Fruit fly (Drosophila melanogaster) whole organism, embryonic: ENCODE results near the gene CG8326.

Experiments used
- CG10209 ChIP-seq: fragments of 200-800 bp; sonication (Bioruptor generic); optimal IDR thresholded peaks from 3 replicates; lab custom pipeline; 2017; ENCODE audit warnings: missing biosample characterization, mild to moderate bottlenecking, missing genetic modification characterization, missing genetic modification reagents
- CG10565 ChIP-seq: fragments of 200-800 bp; sonication (Bioruptor generic); optimal IDR thresholded peaks from 3 replicates; lab custom pipeline; 2016; ENCODE audit warnings: missing biosample characterization, mild to moderate bottlenecking, missing genetic modification characterization
- CG11560 ChIP-seq: fragments of 200-800 bp; sonication (Bioruptor generic); IDR thresholded peaks from 3 replicates; pipeline ENCODE4 v1.3.6; 2022; ENCODE audit warnings: missing biosample characterization, missing genetic modification characterization
- CG12659 ChIP-seq: fragments of 200-800 bp; sonication (Bioruptor generic); optimal IDR thresholded peaks from 3 replicates; lab custom pipeline; 2017; ENCODE audit warnings: mild to moderate bottlenecking, missing biosample characterization, missing genetic modification reagents, missing genetic modification characterization
- CG13775 ChIP-seq: fragments of 200-800 bp; sonication (Bioruptor generic); optimal IDR thresholded peaks from 3 replicates; lab custom pipeline; 2017; ENCODE audit warnings: missing biosample characterization, mild to moderate bottlenecking, missing genetic modification characterization
- CG14441 ChIP-seq: fragments of 200-800 bp; sonication (Bioruptor generic); IDR thresholded peaks from 2 replicates; pipeline ENCODE4 v1.3.6; 2022; ENCODE audit warnings: missing biosample characterization, missing genetic modification characterization
- CG16815 ChIP-seq: fragments of 200-800 bp; sonication (Bioruptor generic); optimal IDR thresholded peaks from 3 replicates; lab custom pipeline; 2017; ENCODE audit warnings: missing biosample characterization, mild to moderate bottlenecking, missing genetic modification characterization
- CG17802 ChIP-seq: fragments of 200-800 bp; sonication (Bioruptor generic); optimal IDR thresholded peaks from 2 replicates; lab custom pipeline; 2018; ENCODE audit warnings: missing biosample characterization, mild to moderate bottlenecking, missing genetic modification characterization, moderate library complexity
- CG1832 ChIP-seq: fragments of 200-800 bp; sonication (Bioruptor generic); optimal IDR thresholded peaks from 2 replicates; lab custom pipeline; 2017; ENCODE audit warnings: missing biosample characterization, mild to moderate bottlenecking, missing genetic modification characterization, inconsistent platforms
- CG18619 ChIP-seq: fragments of 200-800 bp; sonication (Bioruptor generic); optimal IDR thresholded peaks from 3 replicates; lab custom pipeline; 2017; ENCODE audit warnings: missing biosample characterization, mild to moderate bottlenecking, missing genetic modification characterization
- CG31388 ChIP-seq: fragments of 200-800 bp; sonication (Bioruptor generic); optimal IDR thresholded peaks from 2 replicates; lab custom pipeline; 2016; ENCODE audit warnings: missing biosample characterization, missing genetic modification characterization
- CG31441 ChIP-seq: fragments of 200-800 bp; sonication (Bioruptor generic); IDR thresholded peaks from 2 replicates; pipeline ENCODE4 v1.3.6; 2022; ENCODE audit warnings: missing biosample characterization, missing genetic modification characterization
- CG34422 ChIP-seq: fragments of 200-800 bp; sonication (Bioruptor generic); IDR thresholded peaks from 3 replicates; pipeline ENCODE4 v1.3.6; 2022; ENCODE audit warnings: missing biosample characterization, missing genetic modification characterization
- CG6854 ChIP-seq: fragments of 200-800 bp; sonication (Bioruptor generic); optimal IDR thresholded peaks from 3 replicates; lab custom pipeline; 2017; ENCODE audit warnings: missing biosample characterization, mild to moderate bottlenecking, missing genetic modification characterization
- CG7786 ChIP-seq: fragments of 200-800 bp; sonication (Bioruptor generic); optimal IDR thresholded peaks from 2 replicates; lab custom pipeline; 2016; ENCODE audit warnings: missing biosample characterization, missing genetic modification characterization
- CG9817 ChIP-seq: fragments of 200-800 bp; sonication (Bioruptor generic); optimal IDR thresholded peaks from 2 replicates; lab custom pipeline; 2018; ENCODE audit warnings: missing biosample characterization, mild to moderate bottlenecking, missing genetic modification characterization, moderate library complexity
- Gsc ChIP-seq: fragments of 200-800 bp; sonication (Bioruptor generic); IDR thresholded peaks from 2 replicates; pipeline ENCODE4 v1.3.6; 2022; ENCODE audit warnings: missing biosample characterization, missing genetic modification characterization
- HHEX ChIP-seq: fragments of 200-800 bp; sonication (Bioruptor generic); optimal IDR thresholded peaks from 3 replicates; lab custom pipeline; 2017; ENCODE audit warnings: missing biosample characterization, mild to moderate bottlenecking, missing genetic modification characterization, missing genetic modification reagents
- Hmx ChIP-seq: fragments of 200-800 bp; sonication (Bioruptor generic); optimal IDR thresholded peaks from 2 replicates; lab custom pipeline; 2016; ENCODE audit warnings: missing biosample characterization, missing genetic modification characterization
- Hr3 ChIP-seq: fragments of 200-800 bp; sonication (Bioruptor generic); optimal IDR thresholded peaks from 3 replicates; lab custom pipeline; 2016; ENCODE audit warnings: missing biosample characterization, missing genetic modification characterization
- Hr39 ChIP-seq: fragments of >200 bp; optimal IDR thresholded peaks from 2 replicates; lab custom pipeline; 2017
- MESR4 ChIP-seq: fragments of 200-800 bp; sonication (Bioruptor generic); optimal IDR thresholded peaks from 2 replicates; lab custom pipeline; 2018; ENCODE audit warnings: missing biosample characterization, mild to moderate bottlenecking, missing genetic modification characterization, moderate library complexity
- Med ChIP-seq: fragments of 200-800 bp; sonication (Bioruptor generic); peaks from one replicate; lab custom pipeline; 2016; ENCODE audit warnings: missing biosample characterization, missing genetic modification characterization, mild to moderate bottlenecking, inconsistent platforms, moderate library complexity
- NFAT ChIP-seq: fragments of 200-800 bp; sonication (Bioruptor generic); IDR thresholded peaks from 2 replicates; pipeline ENCODE4 v1.3.6; 2022; ENCODE audit warnings: missing biosample characterization, missing genetic modification characterization
- Poxn ChIP-seq: fragments of 200-800 bp; sonication (Bioruptor generic); IDR thresholded peaks from 2 replicates; pipeline ENCODE4 v1.3.6; 2022; ENCODE audit warnings: missing biosample characterization, missing genetic modification characterization
- Six4 ChIP-seq: fragments of 200-800 bp; sonication (Bioruptor generic); optimal IDR thresholded peaks from 2 replicates; lab custom pipeline; 2016; ENCODE audit warnings: missing biosample characterization, missing genetic modification characterization
- aop ChIP-seq: fragments of 200-800 bp; sonication (Bioruptor generic); IDR thresholded peaks from 2 replicates; pipeline ENCODE4 v1.3.6; 2022; ENCODE audit warnings: missing biosample characterization, missing genetic modification characterization
- bowl ChIP-seq: fragments of 200-800 bp; sonication (Bioruptor generic); IDR thresholded peaks from 2 replicates; pipeline ENCODE4 v1.3.6; 2022; ENCODE audit warnings: missing biosample characterization, missing genetic modification characterization
- bsh ChIP-seq, 2 experiments: fragments of 200-800 bp; sonication (Bioruptor generic); optimal IDR thresholded peaks; 2 replicates each; lab custom pipeline; 2017 to 2018; ENCODE audit warnings: mild to moderate bottlenecking in 2 of 2, missing biosample characterization in 2 of 2, missing genetic modification characterization in 2 of 2, moderate library complexity in 1 of 2
- cas ChIP-seq: fragments of 200-800 bp; sonication (Bioruptor generic); IDR thresholded peaks from 2 replicates; pipeline ENCODE4 v1.3.6; 2022; ENCODE audit warnings: missing biosample characterization, missing genetic modification characterization
- cwo ChIP-seq: fragments of 200-800 bp; sonication (Bioruptor generic); optimal IDR thresholded peaks from 3 replicates; lab custom pipeline; 2017; ENCODE audit warnings: missing biosample characterization, missing genetic modification characterization, mild to moderate bottlenecking, moderate library complexity, missing genetic modification reagents
- dpn ChIP-seq, 2 experiments: fragments of 200-800 bp; sonication (Bioruptor generic); optimal IDR thresholded peaks; 3 replicates each; lab custom pipeline; 2016; ENCODE audit warnings: missing biosample characterization in 2 of 2, missing genetic modification characterization in 2 of 2
- fu2 ChIP-seq: fragments of 200-800 bp; sonication (Bioruptor generic); optimal IDR thresholded peaks from 2 replicates; lab custom pipeline; 2016; ENCODE audit warnings: missing biosample characterization, missing genetic modification characterization
- gce ChIP-seq: fragments of 200-800 bp; sonication (Bioruptor generic); IDR thresholded peaks from 3 replicates; pipeline ENCODE4 v1.3.6; 2022; ENCODE audit warnings: missing biosample characterization, missing genetic modification characterization
- gcm2 ChIP-seq: fragments of 200-800 bp; sonication (Bioruptor generic); optimal IDR thresholded peaks from 2 replicates; lab custom pipeline; 2016; ENCODE audit warnings: missing biosample characterization, missing genetic modification characterization
- her ChIP-seq: fragments of 200-800 bp; sonication (Bioruptor generic); optimal IDR thresholded peaks from 2 replicates; lab custom pipeline; 2016; ENCODE audit warnings: missing biosample characterization, missing genetic modification characterization
- jigr1 ChIP-seq: fragments of 200-800 bp; sonication (Bioruptor generic); IDR thresholded peaks from 3 replicates; pipeline ENCODE4 v1.3.6; 2022; ENCODE audit warnings: missing biosample characterization, missing genetic modification characterization
- jumu ChIP-seq: fragments of 200-800 bp; sonication (Bioruptor generic); optimal IDR thresholded peaks from 3 replicates; lab custom pipeline; 2016; ENCODE audit warnings: missing biosample characterization, missing genetic modification characterization
- lbe ChIP-seq: fragments of 200-800 bp; sonication (Bioruptor generic); optimal IDR thresholded peaks from 2 replicates; lab custom pipeline; 2016; ENCODE audit warnings: missing biosample characterization, mild to moderate bottlenecking, missing genetic modification characterization
- nerfin-1 ChIP-seq: fragments of 200-800 bp; sonication (Bioruptor generic); optimal IDR thresholded peaks from 3 replicates; lab custom pipeline; 2019; ENCODE audit warnings: missing biosample characterization, mild to moderate bottlenecking, missing genetic modification characterization, moderate library complexity
- nmo ChIP-seq: fragments of 200-800 bp; sonication (Bioruptor generic); optimal IDR thresholded peaks from 2 replicates; lab custom pipeline; 2018; ENCODE audit warnings: missing biosample characterization, mild to moderate bottlenecking, missing genetic modification characterization, moderate library complexity
- nom ChIP-seq: fragments of 200-800 bp; sonication (Bioruptor generic); optimal IDR thresholded peaks from 2 replicates; lab custom pipeline; 2017; ENCODE audit warnings: missing biosample characterization, missing genetic modification characterization, mild to moderate bottlenecking, moderate library complexity, missing genetic modification reagents
- odd ChIP-seq: fragments of 200-800 bp; sonication (Bioruptor generic); optimal IDR thresholded peaks from 2 replicates; lab custom pipeline; 2017; ENCODE audit warnings: missing biosample characterization, mild to moderate bottlenecking, missing genetic modification characterization
- otp ChIP-seq: fragments of 200-800 bp; sonication (Bioruptor generic); IDR thresholded peaks from 3 replicates; pipeline ENCODE4, ENCODE4 v1.3.6; 2022; ENCODE audit warnings: missing biosample characterization, missing genetic modification characterization
- peb ChIP-seq: fragments of 200-800 bp; sonication (Bioruptor generic); IDR thresholded peaks from 2 replicates; pipeline ENCODE4 v1.3.6; 2022; ENCODE audit warnings: missing biosample characterization, missing genetic modification characterization
- scrt ChIP-seq: fragments of 200-800 bp; sonication (Bioruptor generic); optimal IDR thresholded peaks from 2 replicates; lab custom pipeline; 2018; ENCODE audit warnings: missing biosample characterization, mild to moderate bottlenecking, missing genetic modification characterization, moderate library complexity
- sd ChIP-seq: fragments of 200-800 bp; sonication (Bioruptor generic); optimal IDR thresholded peaks from 3 replicates; lab custom pipeline; 2018; ENCODE audit warnings: missing biosample characterization, mild to moderate bottlenecking, missing genetic modification characterization, moderate library complexity
- sens ChIP-seq: fragments of 200-800 bp; sonication (Bioruptor generic); peaks from one replicate; lab custom pipeline; 2016; ENCODE audit warnings: missing biosample characterization, missing genetic modification characterization
- ttk ChIP-seq: fragments of 200-800 bp; sonication (Bioruptor generic); IDR thresholded peaks from 2 replicates; pipeline ENCODE4 v2.1.2; 2022; ENCODE audit warnings: missing biosample characterization, missing genetic modification characterization
- tup ChIP-seq: fragments of 200-800 bp; sonication (Bioruptor generic); optimal IDR thresholded peaks from 2 replicates; lab custom pipeline; 2016; ENCODE audit warnings: missing biosample characterization, mild to moderate bottlenecking, missing genetic modification characterization, moderate library complexity
- zen2 ChIP-seq: fragments of 200-800 bp; sonication (Bioruptor generic); IDR thresholded peaks from 3 replicates; pipeline ENCODE4 v1.3.6; 2022; ENCODE audit warnings: missing biosample characterization, missing genetic modification characterization; ENCODE audit not compliant: partially characterized antibody

The CG8326 gene

DNA sequence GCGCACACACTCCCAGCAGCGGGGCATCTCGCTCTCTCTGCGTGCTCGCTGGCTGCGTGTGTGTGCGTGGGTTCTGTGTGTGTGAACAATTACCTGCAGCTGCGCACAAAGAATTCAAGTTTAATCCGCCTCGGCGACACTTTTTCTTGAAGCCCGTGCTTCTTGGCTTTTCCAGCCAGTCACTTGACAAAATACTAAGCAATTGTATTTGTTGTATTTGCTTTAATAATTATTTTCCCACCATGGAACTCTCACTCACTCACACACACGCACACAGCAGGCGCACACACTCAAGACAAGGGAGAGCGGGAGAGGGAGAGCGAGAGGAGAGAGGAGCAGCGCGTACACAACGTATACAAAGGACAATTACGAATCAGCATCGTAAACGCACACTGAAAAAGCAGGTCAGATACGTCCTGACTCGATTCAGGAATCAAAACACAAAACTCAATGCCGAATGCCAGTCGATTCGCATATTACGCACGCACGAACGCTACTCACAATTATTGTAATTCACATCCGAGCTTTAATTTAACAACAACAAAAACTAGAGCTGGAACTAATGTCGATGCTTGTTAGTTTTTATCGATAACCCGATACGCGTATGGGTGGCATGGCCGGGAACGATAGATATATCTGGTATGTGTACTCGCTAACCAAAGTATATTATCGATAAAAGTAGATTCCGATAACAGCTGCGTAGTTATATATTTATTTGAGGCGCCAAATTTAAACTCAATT is 22.9 kb upstream of the CG8326 start, which contains the start of gene RhoGAPp190 (continued):
- TF ChIP-seq zen2 (GFP tag; lab: Robert Waterston, UW), result peak; percentile 91
- no peak for TF ChIP-seq CG16815 (GFP tag; lab: Kevin White, UChicago)
- peak; percentile 52 for TF ChIP-seq CG12659 (GFP tag; lab: Kevin White, UChicago)
- TF ChIP-seq CG17802 (tag; lab: Kevin White, UChicago), result no peak
- no peak for TF ChIP-seq Hr3 (GFP tag; lab: Kevin White, UChicago)
- TF ChIP-seq scrt (GFP tag; lab: Kevin White, UChicago), result peak; percentile 34
- TF ChIP-seq sens (GFP tag; lab: Kevin White, UChicago), result peak; percentile 67
- no peak for TF ChIP-seq cwo
- TF ChIP-seq bsh (GFP tag; optimal IDR thresholded peaks at IDR 0.05; lab: Kevin White, UChicago), result no peak
- no peak for TF ChIP-seq dpn (GFP tag; optimal IDR thresholded peaks at IDR 0.05; lab: Kevin White, UChicago)
- no peak for TF ChIP-seq gce
- no peak for TF ChIP-seq CG13775
- TF ChIP-seq HHEX (GFP tag; lab: Kevin White, UChicago), result no peak
- TF ChIP-seq CG34422 (GFP tag; lab: Robert Waterston, UW), result no peak
- no peak for TF ChIP-seq jigr1 (GFP tag; lab: Robert Waterston, UW)
- no peak for TF ChIP-seq ttk (GFP tag; lab: Robert Waterston, UW)
- TF ChIP-seq odd (GFP tag; lab: Kevin White, UChicago), result peak; percentile 10
- no peak for TF ChIP-seq gcm2 (GFP tag; lab: Kevin White, UChicago)
- no peak for TF ChIP-seq NFAT
- TF ChIP-seq CG9817 (tag; lab: Kevin White, UChicago), result no peak
- no peak for TF ChIP-seq CG14441 (GFP tag; lab: Robert Waterston, UW)
- TF ChIP-seq Hmx, result no peak
- TF ChIP-seq Six4 (GFP tag; lab: Kevin White, UChicago), result no peak
- no peak for TF ChIP-seq Gsc
- no peak for TF ChIP-seq otp
- TF ChIP-seq her (GFP tag; lab: Kevin White, UChicago), result no peak
- no peak for TF ChIP-seq peb (GFP tag; lab: Robert Waterston, UW)
- peak; percentile 78 for TF ChIP-seq Med (GFP tag; lab: Kevin White, UChicago)
- TF ChIP-seq fu2 (GFP tag; lab: Kevin White, UChicago), result no peak
- TF ChIP-seq lbe (GFP tag; lab: Kevin White, UChicago), result peak; percentile 6
- TF ChIP-seq sd (tag; lab: Kevin White, UChicago), result peak; percentile 72
- TF ChIP-seq CG7786 (GFP tag; lab: Kevin White, UChicago), result no peak
- TF ChIP-seq bowl (GFP tag; lab: Robert Waterston, UW), result no peak
- peak; percentile 91 for TF ChIP-seq CG1832 (GFP tag; lab: Kevin White, UChicago)
- TF ChIP-seq CG11560 (tag; lab: Robert Waterston, UW), result no peak; the same call in 2 of the 3 replicates
- no peak for TF ChIP-seq CG6854 (GFP tag; lab: Kevin White, UChicago)
- no peak for TF ChIP-seq aop (GFP tag; lab: Robert Waterston, UW)
- TF ChIP-seq CG10209 (GFP tag; lab: Kevin White, UChicago), result no peak
- no peak for TF ChIP-seq tup (GFP tag; lab: Kevin White, UChicago)
- TF ChIP-seq Hr39, result no peak
- no peak for TF ChIP-seq CG18619 (GFP tag; lab: Kevin White, UChicago)
- TF ChIP-seq MESR4, result peak; percentile 68
- TF ChIP-seq jumu (GFP tag; lab: Kevin White, UChicago), result no peak
- TF ChIP-seq CG10565 (GFP tag; lab: Kevin White, UChicago), result no peak
- no peak for TF ChIP-seq Poxn (GFP tag; lab: Robert Waterston, UW)
- TF ChIP-seq cas (GFP tag; lab: Robert Waterston, UW), result no peak
- peak; percentile 11 for TF ChIP-seq nom (GFP tag; lab: Kevin White, UChicago)
- no peak for TF ChIP-seq CG31441 (GFP tag; lab: Robert Waterston, UW)
- TF ChIP-seq nmo, result peak; percentile 18
- TF ChIP-seq nerfin-1 (tag; lab: Kevin White, UChicago), result no peak
- TF ChIP-seq CG31388 (GFP tag; lab: Kevin White, UChicago), result no peak
